Worm (Caenorhabditis elegans) whole organism, early embryonic: ENCODE measurements around the gene cdf-2.

Experiments used
- F13C5.2 ChIP-seq: sonication (generic microtip); optimal IDR thresholded peaks from 2 replicates; lab custom pipeline; 2017; ENCODE audit warnings: mild to moderate bottlenecking, missing genetic modification characterization, inconsistent platforms, missing compliant biosample characterization
- aly-1 ChIP-seq: sonication (generic microtip); optimal IDR thresholded peaks from 2 replicates; lab custom pipeline; 2016; ENCODE audit warnings: missing genetic modification characterization, missing compliant biosample characterization
- ama-1 ChIP-seq: fragments of 150-350 bp; optimal IDR thresholded peaks from 2 replicates; lab custom pipeline; 2014
- ceh-36 ChIP-seq: sonication (generic microtip); optimal IDR thresholded peaks from 2 replicates; lab custom pipeline; 2016; ENCODE audit warnings: missing genetic modification characterization, inconsistent platforms, missing compliant biosample characterization
- ets-7 ChIP-seq: sonication (generic microtip); optimal IDR thresholded peaks from 2 replicates; lab custom pipeline; 2016; ENCODE audit warnings: missing genotype, missing genetic modification characterization, missing compliant biosample characterization
- flt-1 ChIP-seq: fragments of 200-800 bp; sonication (Bioruptor generic); IDR thresholded peaks from 2 replicates; pipeline ENCODE4 v1.3.6; 2022; ENCODE audit warnings: missing genetic modification characterization, missing compliant biosample characterization
- hmbx-1 ChIP-seq: sonication (generic microtip); optimal IDR thresholded peaks from 2 replicates; lab custom pipeline; 2016; ENCODE audit warnings: mild to moderate bottlenecking, missing genetic modification characterization, missing compliant biosample characterization
- hnd-1 ChIP-seq: sonication (generic microtip); optimal IDR thresholded peaks from 2 replicates; lab custom pipeline; 2016; ENCODE audit warnings: missing genetic modification characterization, missing compliant biosample characterization
- pes-1 ChIP-seq: fragments of 200-800 bp; sonication (Bioruptor generic); IDR thresholded peaks from 2 replicates; pipeline ENCODE4 v1.3.6; 2022; ENCODE audit warnings: missing genetic modification reagents, missing genetic modification characterization, missing compliant biosample characterization
- scrt-1 ChIP-seq: fragments of 200-800 bp; sonication (Bioruptor generic); IDR thresholded peaks from 2 replicates; pipeline ENCODE4 v1.3.6; 2022; ENCODE audit warnings: missing genetic modification characterization, missing compliant biosample characterization
- sea-1 ChIP-seq: fragments of 200-800 bp; sonication (Bioruptor generic); conservative IDR thresholded peaks from 2 replicates; pipeline ENCODE4 v1.3.6; 2022; ENCODE audit warnings: missing genetic modification characterization, missing compliant biosample characterization
- tbx-11 ChIP-seq: fragments of 200-800 bp; sonication (Bioruptor generic); IDR thresholded peaks from 2 replicates; pipeline ENCODE4 v1.3.6; 2022; ENCODE audit warnings: missing genetic modification characterization, missing compliant biosample characterization
- tra-4 ChIP-seq: sonication (generic microtip); optimal IDR thresholded peaks from 2 replicates; lab custom pipeline; 2017; ENCODE audit warnings: missing genetic modification characterization, missing compliant biosample characterization

DNA sequence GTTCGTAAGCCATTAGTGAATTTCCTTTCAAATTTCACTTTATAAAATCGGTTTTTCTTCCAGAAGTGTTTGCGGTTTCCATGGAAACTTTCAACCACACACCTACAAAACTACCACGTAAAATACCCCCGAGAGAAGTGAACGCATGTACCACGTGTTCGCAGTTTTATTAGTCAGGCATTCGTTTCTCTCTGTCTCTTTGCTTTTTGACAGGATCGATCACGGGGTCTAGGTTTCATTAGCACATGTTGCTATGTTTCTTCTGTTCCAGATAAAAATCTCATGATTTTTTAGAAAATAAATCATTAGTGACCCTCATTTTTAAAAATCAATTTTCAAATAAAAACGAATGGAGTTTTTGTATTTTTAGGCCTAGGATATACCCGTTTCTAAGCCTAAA, 22.3 kb downstream of the cdf-2 start:
- TF ChIP-seq ama-1 (lab: Kevin White, UChicago) (no peak), sea-1 (GFP tag; lab: Robert Waterston, UW) (no peak), flt-1 (GFP tag; lab: Robert Waterston, UW) (no peak), tra-4 (tag; lab: Kevin White, UChicago) (no peak), ets-7 (tag; lab: Kevin White, UChicago) (no peak), pes-1 (GFP tag; lab: Robert Waterston, UW) (no peak), scrt-1 (GFP tag; lab: Robert Waterston, UW) (no peak), tbx-11 (no peak), hmbx-1 (tag; lab: Kevin White, UChicago) (no peak), aly-1 (tag; lab: Kevin White, UChicago) (no peak), ceh-36 (tag; lab: Kevin White, UChicago) (no peak), hnd-1 (tag; lab: Kevin White, UChicago) (no peak), F13C5.2 (tag; lab: Kevin White, UChicago) (no peak)
